Worm (Caenorhabditis elegans) whole organism, L4 larva: Measurements from ENCODE around the gene dpy-9.

Source experiments
- F37D6.2 ChIP-seq: sonication (generic microtip); optimal IDR thresholded peaks from 2 replicates; lab custom pipeline; 2016; ENCODE audit warnings: mild to moderate bottlenecking, missing genetic modification characterization, missing compliant biosample characterization
- R02D3.7 ChIP-seq: fragments of 150-350 bp; sonication (generic microtip); optimal IDR thresholded peaks from 3 replicates; lab custom pipeline; 2014; ENCODE audit warnings: missing biosample characterization, missing genetic modification characterization
- T20F7.1 ChIP-seq: fragments of 200-800 bp; sonication (Bioruptor generic); optimal IDR thresholded peaks from 2 replicates; lab custom pipeline; 2018; ENCODE audit warnings: mild to moderate bottlenecking, missing genetic modification characterization, missing compliant biosample characterization
- T26A8.4 ChIP-seq: fragments of 200-800 bp; sonication (Bioruptor generic); IDR thresholded peaks from 2 replicates; pipeline ENCODE4 v1.3.6; 2022; ENCODE audit warnings: missing genetic modification characterization, missing compliant biosample characterization
- ZK337.2 ChIP-seq: fragments of 200-800 bp; sonication (Bioruptor generic); IDR thresholded peaks from 2 replicates; pipeline ENCODE4 v1.3.6; 2022; ENCODE audit warnings: missing genetic modification reagents, missing genetic modification characterization, missing compliant biosample characterization
- ZK546.5 ChIP-seq, 2 experiments: sonication (generic microtip); optimal IDR thresholded peaks; 2 replicates each; lab custom pipeline; 2017; ENCODE audit warnings: missing biosample characterization in 2 of 2, missing genetic modification characterization in 2 of 2
- aha-1 ChIP-seq: fragments of 150-350 bp; peaks from one replicate; lab custom pipeline; 2014; ENCODE audit warnings: missing biosample characterization, missing genetic modification characterization
- arid-1 ChIP-seq: fragments of 200-800 bp; sonication (Bioruptor generic); conservative IDR thresholded peaks from 2 replicates; pipeline ENCODE4 v1.3.6; 2022; ENCODE audit warnings: missing genetic modification reagents, missing genetic modification characterization, missing compliant biosample characterization
- attf-4 ChIP-seq: sonication (generic microtip); optimal IDR thresholded peaks from 3 replicates; lab custom pipeline; 2017; ENCODE audit warnings: missing biosample characterization, missing genetic modification characterization
- ceh-44 ChIP-seq: fragments of 200-800 bp; sonication (Bioruptor generic); IDR thresholded peaks from 2 replicates; pipeline ENCODE4 v1.3.6; 2022; ENCODE audit warnings: missing genetic modification reagents, missing genetic modification characterization, missing compliant biosample characterization
- ces-1 ChIP-seq: fragments of 150-350 bp; sonication (generic microtip); optimal IDR thresholded peaks from 4 replicates; lab custom pipeline; 2014; ENCODE audit warnings: missing biosample characterization, missing genetic modification reagents, missing genetic modification characterization
- daf-16 ChIP-seq, 3 experiments: sonication (generic microtip); optimal IDR thresholded peaks; 2 replicates each; lab custom pipeline; 2016 to 2017; ENCODE audit warnings: missing genetic modification characterization in 3 of 3, missing genetic modification reagents in 3 of 3, mild to moderate bottlenecking in 2 of 3, missing compliant biosample characterization in 2 of 3, missing biosample characterization in 1 of 3, moderate library complexity in 1 of 3
- dpl-1 ChIP-seq: fragments of 150-350 bp; optimal IDR thresholded peaks from 2 replicates; lab custom pipeline; 2014; ENCODE audit warnings: missing biosample characterization, missing genetic modification reagents, missing genetic modification characterization
- dve-1 ChIP-seq: sonication (generic microtip); optimal IDR thresholded peaks from 2 replicates; lab custom pipeline; 2017; ENCODE audit warnings: antibody characterized with exemption, mild to moderate bottlenecking, missing genetic modification characterization, missing compliant biosample characterization; ENCODE audit not compliant: insufficient read depth
- egl-43 ChIP-seq: fragments of 200-800 bp; sonication (Bioruptor generic); IDR thresholded peaks from 2 replicates; pipeline ENCODE4 v1.3.6; 2022; ENCODE audit warnings: missing genetic modification reagents, missing genetic modification characterization, missing compliant biosample characterization
- fkh-10 ChIP-seq: fragments of 150-350 bp; optimal IDR thresholded peaks from 2 replicates; lab custom pipeline; 2014; ENCODE audit warnings: missing biosample characterization, missing genetic modification reagents, missing genetic modification characterization
- hlh-11 ChIP-seq: fragments of 200-800 bp; sonication (Bioruptor generic); optimal IDR thresholded peaks from 2 replicates; lab custom pipeline; 2018; ENCODE audit warnings: mild to moderate bottlenecking, missing genetic modification characterization, missing compliant biosample characterization
- hlh-30 ChIP-seq: sonication (generic microtip); optimal IDR thresholded peaks from 2 replicates; lab custom pipeline; 2017; ENCODE audit warnings: antibody characterized with exemption, mild to moderate bottlenecking, missing genetic modification characterization, missing compliant biosample characterization; ENCODE audit not compliant: insufficient read depth
- hmg-1.1 ChIP-seq: fragments of 200-800 bp; sonication (Bioruptor generic); IDR thresholded peaks from 2 replicates; pipeline ENCODE4 v1.3.6; 2022; ENCODE audit warnings: missing genetic modification reagents, missing genetic modification characterization, missing compliant biosample characterization
- lim-7 ChIP-seq: fragments of 200-800 bp; sonication (Bioruptor generic); IDR thresholded peaks from 2 replicates; pipeline ENCODE4 v1.3.6; 2022; ENCODE audit warnings: missing genetic modification characterization, missing compliant biosample characterization
- lin-15B ChIP-seq: fragments of 150-350 bp; sonication (generic microtip); optimal IDR thresholded peaks from 3 replicates; lab custom pipeline; 2014; ENCODE audit warnings: missing biosample characterization, missing genetic modification characterization
- lin-38 ChIP-seq: fragments of 200-800 bp; sonication (Bioruptor generic); IDR thresholded peaks from 2 replicates; pipeline ENCODE4 v1.3.6; 2022; ENCODE audit warnings: missing genetic modification reagents, missing genetic modification characterization, missing compliant biosample characterization
- lsy-2 ChIP-seq, 2 experiments: fragments of 150-350 bp in 1 of 2; sonication (generic microtip) in 1 of 2; optimal IDR thresholded peaks; 2 replicates each; lab custom pipeline; 2014 to 2017; ENCODE audit warnings: missing biosample characterization in 2 of 2, missing genetic modification characterization in 2 of 2
- mep-1 ChIP-seq: fragments of 150-350 bp; sonication (generic microtip); optimal IDR thresholded peaks from 3 replicates; lab custom pipeline; 2014; ENCODE audit warnings: missing biosample characterization, missing genetic modification characterization
- mes-2 ChIP-seq: sonication (generic microtip); optimal IDR thresholded peaks from 2 replicates; lab custom pipeline; 2016; ENCODE audit warnings: missing genotype, mild to moderate bottlenecking, missing genetic modification characterization, missing compliant biosample characterization; ENCODE audit not compliant: poor library complexity, severe bottlenecking
- nhr-25 ChIP-seq: sonication (generic microtip); optimal IDR thresholded peaks from 2 replicates; lab custom pipeline; 2017; ENCODE audit warnings: missing genetic modification characterization, mild to moderate bottlenecking, missing compliant biosample characterization, antibody characterized with exemption, moderate library complexity, borderline replicate concordance; ENCODE audit not compliant: insufficient read depth
- nhr-28 ChIP-seq: fragments of 150-350 bp; optimal IDR thresholded peaks from 2 replicates; lab custom pipeline; 2014; ENCODE audit warnings: missing biosample characterization, missing genetic modification characterization
- nhr-42 ChIP-seq: fragments of 200-800 bp; sonication (Bioruptor generic); IDR thresholded peaks from 2 replicates; pipeline ENCODE4 v1.3.6; 2022; ENCODE audit warnings: missing genetic modification characterization, missing compliant biosample characterization
- nhr-76 ChIP-seq: fragments of 150-350 bp; optimal IDR thresholded peaks from 2 replicates; lab custom pipeline; 2014; ENCODE audit warnings: missing biosample characterization, missing genetic modification characterization
- nhr-77 ChIP-seq: fragments of 150-350 bp; optimal IDR thresholded peaks from 2 replicates; lab custom pipeline; 2014; ENCODE audit warnings: missing biosample characterization, missing genetic modification characterization
- php-3 ChIP-seq: fragments of 200-800 bp; sonication (Bioruptor generic); IDR thresholded peaks from 2 replicates; pipeline ENCODE4 v1.3.6; 2022; ENCODE audit warnings: missing genetic modification reagents, missing genetic modification characterization, missing compliant biosample characterization
- rbr-2 ChIP-seq: sonication (generic microtip); optimal IDR thresholded peaks from 2 replicates; lab custom pipeline; 2016; ENCODE audit warnings: missing genotype, missing genetic modification characterization, missing compliant biosample characterization
- spr-1 ChIP-seq: sonication (generic microtip); optimal IDR thresholded peaks from 2 replicates; lab custom pipeline; 2016; ENCODE audit warnings: mild to moderate bottlenecking, missing genetic modification characterization, missing compliant biosample characterization
- spr-3 ChIP-seq: fragments of 200-800 bp; sonication (Bioruptor generic); optimal IDR thresholded peaks from 2 replicates; lab custom pipeline; 2018; ENCODE audit warnings: mild to moderate bottlenecking, missing genetic modification characterization, missing compliant biosample characterization
- tag-97 ChIP-seq: fragments of 200-800 bp; sonication (Bioruptor generic); IDR thresholded peaks from 2 replicates; pipeline ENCODE4 v1.3.6; 2022; ENCODE audit warnings: missing genetic modification characterization, missing compliant biosample characterization
- vab-7 ChIP-seq: fragments of 200-800 bp; sonication (Bioruptor generic); IDR thresholded peaks from 2 replicates; pipeline ENCODE4 v1.3.6; 2022; ENCODE audit warnings: missing genetic modification reagents, missing genetic modification characterization, missing compliant biosample characterization
- zag-1 ChIP-seq: fragments of 150-350 bp; optimal IDR thresholded peaks from 2 replicates; lab custom pipeline; 2014; ENCODE audit warnings: missing biosample characterization, missing genetic modification characterization
- zip-2 ChIP-seq: fragments of 150-350 bp; optimal IDR thresholded peaks from 2 replicates; lab custom pipeline; 2014; ENCODE audit warnings: missing biosample characterization, missing genetic modification characterization
- ztf-11 ChIP-seq: fragments of 150-350 bp; optimal IDR thresholded peaks from 2 replicates; lab custom pipeline; 2014; ENCODE audit warnings: missing biosample characterization, missing genetic modification characterization

The dpy-9 gene

ce11 chrIV:264182-264709 lies 5.2 kb upstream of the dpy-9 start, which contains the start of gene pat-6:
Gene pat-6, minus strand, starts transcription at chrIV:264232.
- TF ChIP-seq vab-7 (GFP tag; lab: Robert Waterston, UW) (no peak), dve-1 (tag; lab: Kevin White, UChicago) (peak; percentile 49), rbr-2 (tag; lab: Kevin White, UChicago) (no peak), zag-1 (no peak), ZK546.5 (tag; optimal IDR thresholded peaks at IDR 0.05; lab: Kevin White, UChicago) (no peak), T20F7.1 (GFP tag; lab: Kevin White, UChicago) (no peak), mes-2 (tag; lab: Kevin White, UChicago) (peak; percentile 59), tag-97 (GFP tag; lab: Robert Waterston, UW) (no peak), php-3 (no peak), hlh-11 (tag; lab: Kevin White, UChicago) (peak; percentile 37), F37D6.2 (tag; lab: Kevin White, UChicago) (no peak), nhr-76 (tag; lab: Kevin White, UChicago) (no peak), daf-16 (GFP tag; optimal IDR thresholded peaks at IDR 0.05; lab: Kevin White, UChicago) (no peak), daf-16 (tag; optimal IDR thresholded peaks at IDR 0.05; lab: Kevin White, UChicago) (peak; percentile 14), spr-3 (no peak), dpl-1 (GFP tag; lab: Kevin White, UChicago) (peak; percentile 17), ztf-11 (no peak), ceh-44 (no peak), nhr-42 (no peak), aha-1 (tag; lab: Kevin White, UChicago) (peak; percentile 13), mep-1 (no peak), T26A8.4 (no peak), nhr-28 (tag; lab: Kevin White, UChicago) (peak; percentile 4), lim-7 (GFP tag; lab: Robert Waterston, UW) (no peak), ZK337.2 (no peak), R02D3.7 (tag; lab: Kevin White, UChicago) (no peak), nhr-77 (tag; lab: Kevin White, UChicago) (no peak), spr-1 (tag; lab: Kevin White, UChicago) (no peak)

- TF ChIP-seq arid-1 (GFP tag; lab: Robert Waterston, UW) (no peak), lin-15B (no peak), nhr-25 (tag; lab: Kevin White, UChicago) (no peak), spr-3 (no peak)
- TF ChIP-seq, all 104 proteins: peak for 0
Measured at ce11 chrIV:262460-262859, 3.5 kb upstream of the dpy-9 start.

ce11 chrIV:261607-262006 lies 2.6 kb upstream of the dpy-9 start, which contains the start of gene pqbp-1.1:
Gene pqbp-1.1, minus strand, starts transcription at chrIV:261683.
- TF ChIP-seq dpl-1 (GFP tag; lab: Kevin White, UChicago) (peak; percentile 90), hlh-30 (tag; lab: Kevin White, UChicago) (peak; percentile 47), attf-4 (no peak), nhr-28 (tag; lab: Kevin White, UChicago) (peak; percentile 36), dve-1 (tag; lab: Kevin White, UChicago) (peak; percentile 50), lin-15B (no peak), lsy-2 (tag; optimal IDR thresholded peaks at IDR 0.05; lab: Kevin White, UChicago) (peak in 1 of 2 experiments; percentile 76), mes-2 (tag; lab: Kevin White, UChicago) (peak; percentile 49), egl-43 (GFP tag; lab: Robert Waterston, UW) (no peak), lim-7 (GFP tag; lab: Robert Waterston, UW) (no peak), fkh-10 (GFP tag; lab: Kevin White, UChicago) (peak; percentile 13), hmg-1.1 (GFP tag; lab: Robert Waterston, UW) (0 out of 2 replicates have a peak, but pooled peaks have one; percentile 26), ces-1 (GFP tag; lab: Kevin White, UChicago) (peak; percentile 61), mep-1 (peak; percentile 79), nhr-25 (tag; lab: Kevin White, UChicago) (peak; percentile 5), lin-38 (GFP tag; lab: Robert Waterston, UW) (peak; percentile 94), zip-2 (tag; lab: Kevin White, UChicago) (no peak)
